Worm (Caenorhabditis elegans): ENCODE measurements around the gene irld-12.
"Not testable (repeated sequence)": the region's sequence is repeated elsewhere in the genome, so short reads cannot be mapped to it uniquely, and the experiment has no call there.

DNA sequence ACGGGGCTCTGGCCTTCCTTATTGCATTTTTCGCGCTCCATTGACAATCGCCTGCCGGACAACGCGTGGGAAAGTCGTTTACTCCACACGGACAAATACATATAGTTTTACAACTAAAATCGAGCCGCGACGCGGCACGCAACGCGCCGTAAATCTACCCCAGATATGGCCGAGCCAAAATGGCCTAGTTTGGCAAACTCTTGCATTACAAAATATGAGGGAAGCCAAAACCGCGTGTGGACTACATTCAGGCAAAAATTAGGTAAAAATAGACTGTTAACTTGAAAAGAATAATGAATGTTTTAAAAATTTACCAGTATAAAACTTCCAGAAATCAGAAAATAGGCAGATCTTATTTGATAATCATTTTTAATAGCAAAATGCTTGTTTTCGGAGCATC lies 43.2 kb upstream of the irld-12 start, which contains the start of gene srt-16:
- not testable (repeated sequence) for TF ChIP-seq nhr-48 (tag; optimal IDR thresholded peaks at IDR 0.05); egl-43 (GFP tag; IDR thresholded peaks at IDR 0.05); attf-4 (tag; optimal IDR thresholded peaks at IDR 0.05); nhr-11 (tag; optimal IDR thresholded peaks at IDR 0.05); unc-130 (GFP tag; optimal IDR thresholded peaks at IDR 0.05); lsy-2 (tag; optimal IDR thresholded peaks at IDR 0.05); pqm-1 (tag; optimal IDR thresholded peaks at IDR 0.05)
